Worm (Caenorhabditis elegans) whole organism, L4/young adult: Measurements from ENCODE around the gene W08E12.8.

Source experiments
- W03F9.2 ChIP-seq: fragments of 150-350 bp; optimal IDR thresholded peaks from 2 replicates; lab custom pipeline; 2014; ENCODE audit warnings: missing biosample characterization, missing genetic modification characterization
- dao-5 ChIP-seq: sonication (generic microtip); optimal IDR thresholded peaks from 2 replicates; lab custom pipeline; 2016; ENCODE audit warnings: missing genotype, missing genetic modification characterization, moderate library complexity, missing compliant biosample characterization
- him-1 ChIP-seq: sonication (generic microtip); optimal IDR thresholded peaks from 2 replicates; lab custom pipeline; 2016; ENCODE audit warnings: missing genotype, missing genetic modification reagents, missing genetic modification characterization, missing compliant biosample characterization

DNA sequence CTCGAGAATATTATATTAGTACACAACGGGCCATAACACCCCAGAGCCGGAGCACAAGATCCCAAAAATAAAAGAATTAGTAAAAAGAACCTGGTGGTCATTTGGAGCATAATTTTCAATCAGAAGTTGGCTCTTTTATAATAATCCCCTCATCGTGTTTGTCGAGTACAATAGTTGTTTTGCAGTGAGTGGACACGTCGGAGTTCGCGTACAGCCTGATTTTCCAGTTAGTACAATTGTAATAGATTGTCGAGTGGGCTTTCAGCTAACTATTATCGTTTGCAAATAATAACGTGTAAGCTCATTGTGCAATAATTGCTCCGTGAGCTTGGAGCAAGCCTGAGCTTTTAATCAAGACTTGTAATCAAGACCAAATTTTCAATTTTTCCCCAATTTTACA is 15.3 kb downstream of the W08E12.8 start, which contains the start of gene W08E12.9:
- TF ChIP-seq him-1 (tag; lab: Kevin White, UChicago) (no peak), dao-5 (no peak), W03F9.2 (tag; lab: Kevin White, UChicago) (no peak)
